Worm (Caenorhabditis elegans) whole organism, mixed stage, embryonic: Measurements from ENCODE around the gene ndus-8.

Source experiments
- M03D4.4 ChIP-seq: sonication (generic microtip); optimal IDR thresholded peaks from 2 replicates; lab custom pipeline; 2017; ENCODE audit warnings: mild to moderate bottlenecking, missing genetic modification characterization, missing compliant biosample characterization
- bed-3 ChIP-seq: fragments of 200-800 bp; sonication (Bioruptor generic); optimal IDR thresholded peaks from 3 replicates; lab custom pipeline; 2018; ENCODE audit warnings: mild to moderate bottlenecking, missing genetic modification characterization, moderate library complexity, missing compliant biosample characterization
- blmp-1 ChIP-seq: fragments of 150-350 bp; optimal IDR thresholded peaks from 2 replicates; lab custom pipeline; 2014; ENCODE audit warnings: missing biosample characterization, missing genetic modification characterization
- ceh-39 ChIP-seq: fragments of 150-350 bp; optimal IDR thresholded peaks from 2 replicates; lab custom pipeline; 2014; ENCODE audit warnings: missing biosample characterization, missing genetic modification characterization
- ceh-43 ChIP-seq: fragments of 200-800 bp; sonication (Bioruptor generic); optimal IDR thresholded peaks from 2 replicates; lab custom pipeline; 2018; ENCODE audit warnings: mild to moderate bottlenecking, missing genetic modification characterization, moderate library complexity, missing compliant biosample characterization
- ceh-83 ChIP-seq: fragments of 200-800 bp; sonication (Bioruptor generic); optimal IDR thresholded peaks from 2 replicates; lab custom pipeline; 2018; ENCODE audit warnings: mild to moderate bottlenecking, missing genetic modification characterization, missing compliant biosample characterization
- ces-1 ChIP-seq: fragments of 150-350 bp; optimal IDR thresholded peaks from 2 replicates; lab custom pipeline; 2014; ENCODE audit warnings: missing biosample characterization, missing genetic modification reagents, missing genetic modification characterization
- cnd-1 ChIP-seq: fragments of 200-800 bp; sonication (Bioruptor generic); optimal IDR thresholded peaks from 2 replicates; lab custom pipeline; 2018; ENCODE audit warnings: mild to moderate bottlenecking, missing genetic modification characterization, missing compliant biosample characterization
- drap-1 ChIP-seq: fragments of 200-800 bp; sonication (Bioruptor generic); optimal IDR thresholded peaks from 3 replicates; lab custom pipeline; 2018; ENCODE audit warnings: mild to moderate bottlenecking, missing genetic modification characterization, missing compliant biosample characterization
- elt-1 ChIP-seq: sonication (generic microtip); optimal IDR thresholded peaks from 2 replicates; lab custom pipeline; 2017; ENCODE audit warnings: missing genetic modification characterization, mild to moderate bottlenecking, missing compliant biosample characterization, antibody characterized with exemption, moderate library complexity, borderline replicate concordance; ENCODE audit not compliant: insufficient read depth
- elt-3 ChIP-seq: fragments of 150-350 bp; optimal IDR thresholded peaks from 2 replicates; lab custom pipeline; 2014; ENCODE audit warnings: missing biosample characterization, missing genetic modification characterization
- flh-1 ChIP-seq: fragments of 200-800 bp; sonication (Bioruptor generic); optimal IDR thresholded peaks from 2 replicates; lab custom pipeline; 2018; ENCODE audit warnings: mild to moderate bottlenecking, missing genetic modification characterization, moderate library complexity, missing compliant biosample characterization
- ham-2 ChIP-seq: fragments of 200-800 bp; sonication (Bioruptor generic); optimal IDR thresholded peaks from 2 replicates; lab custom pipeline; 2018; ENCODE audit warnings: mild to moderate bottlenecking, missing genetic modification characterization, missing compliant biosample characterization
- hlh-1 ChIP-seq: fragments of 150-350 bp; optimal IDR thresholded peaks from 2 replicates; lab custom pipeline; 2014; ENCODE audit warnings: missing biosample characterization, missing genetic modification reagents, missing genetic modification characterization
- lin-13 ChIP-seq: fragments of 150-350 bp; optimal IDR thresholded peaks from 2 replicates; lab custom pipeline; 2014; ENCODE audit warnings: missing biosample characterization, missing genetic modification characterization
- lin-32 ChIP-seq: fragments of 200-800 bp; sonication (Bioruptor generic); optimal IDR thresholded peaks from 2 replicates; lab custom pipeline; 2018; ENCODE audit warnings: mild to moderate bottlenecking, missing genetic modification characterization, missing compliant biosample characterization
- lsy-2 ChIP-seq: fragments of 150-350 bp; optimal IDR thresholded peaks from 2 replicates; lab custom pipeline; 2014; ENCODE audit warnings: missing biosample characterization, missing genetic modification characterization
- mab-5 ChIP-seq: fragments of 150-350 bp; optimal IDR thresholded peaks from 2 replicates; lab custom pipeline; 2014; ENCODE audit warnings: missing biosample characterization, missing genetic modification characterization
- mep-1 ChIP-seq: fragments of 150-350 bp; optimal IDR thresholded peaks from 2 replicates; lab custom pipeline; 2017; ENCODE audit warnings: missing biosample characterization, missing genetic modification reagents, missing genetic modification characterization, inconsistent platforms
- mls-2 ChIP-seq: sonication (generic microtip); optimal IDR thresholded peaks from 2 replicates; lab custom pipeline; 2016; ENCODE audit warnings: mild to moderate bottlenecking, missing genetic modification characterization, moderate library complexity, missing compliant biosample characterization
- nhr-12 ChIP-seq: fragments of 150-350 bp; optimal IDR thresholded peaks from 2 replicates; lab custom pipeline; 2014; ENCODE audit warnings: missing biosample characterization, missing genetic modification characterization
- nhr-2 ChIP-seq: fragments of 150-350 bp; optimal IDR thresholded peaks from 2 replicates; lab custom pipeline; 2014; ENCODE audit warnings: missing biosample characterization, missing genetic modification characterization
- nhr-237 ChIP-seq: fragments of 150-350 bp; optimal IDR thresholded peaks from 2 replicates; lab custom pipeline; 2014; ENCODE audit warnings: missing biosample characterization, missing genetic modification characterization
- nhr-28 ChIP-seq: fragments of 150-350 bp; optimal IDR thresholded peaks from 2 replicates; lab custom pipeline; 2014; ENCODE audit warnings: missing biosample characterization, missing genetic modification characterization
- nhr-76 ChIP-seq: sonication (generic microtip); optimal IDR thresholded peaks from 2 replicates; lab custom pipeline; 2017; ENCODE audit warnings: missing biosample characterization, missing genetic modification characterization
- pha-4 ChIP-seq: fragments of 150-350 bp; optimal IDR thresholded peaks from 2 replicates; lab custom pipeline; 2018; ENCODE audit warnings: missing biosample characterization, missing genetic modification reagents, missing genetic modification characterization
- sem-2 ChIP-seq: fragments of 200-800 bp; sonication (Bioruptor generic); optimal IDR thresholded peaks from 2 replicates; lab custom pipeline; 2018; ENCODE audit warnings: mild to moderate bottlenecking, missing genetic modification characterization, missing compliant biosample characterization
- snpc-4 ChIP-seq: fragments of 150-350 bp; optimal IDR thresholded peaks from 2 replicates; lab custom pipeline; 2014; ENCODE audit warnings: missing biosample characterization, missing genetic modification characterization
- sptf-1 ChIP-seq: sonication (generic microtip); optimal IDR thresholded peaks from 2 replicates; lab custom pipeline; 2017; ENCODE audit warnings: mild to moderate bottlenecking, missing genetic modification characterization, moderate library complexity, missing compliant biosample characterization
- tbx-8 ChIP-seq: fragments of 200-800 bp; sonication (Bioruptor generic); optimal IDR thresholded peaks from 2 replicates; lab custom pipeline; 2018; ENCODE audit warnings: mild to moderate bottlenecking, missing genetic modification characterization, moderate library complexity, missing compliant biosample characterization
- unc-120 ChIP-seq: sonication (generic microtip); optimal IDR thresholded peaks from 2 replicates; lab custom pipeline; 2017; ENCODE audit warnings: missing genetic modification characterization, missing compliant biosample characterization; ENCODE audit not compliant: poor library complexity, severe bottlenecking
- unc-39 ChIP-seq: fragments of 150-350 bp; optimal IDR thresholded peaks from 2 replicates; lab custom pipeline; 2014; ENCODE audit warnings: missing biosample characterization, missing genetic modification characterization
- unc-62 ChIP-seq: fragments of 150-350 bp; optimal IDR thresholded peaks from 2 replicates; lab custom pipeline; 2014; ENCODE audit warnings: missing biosample characterization, missing genetic modification reagents, missing genetic modification characterization
- zip-8 ChIP-seq: fragments of 150-350 bp; optimal IDR thresholded peaks from 2 replicates; lab custom pipeline; 2014; ENCODE audit warnings: missing biosample characterization, missing genetic modification characterization
- ztf-11 ChIP-seq: fragments of 150-350 bp; optimal IDR thresholded peaks from 2 replicates; lab custom pipeline; 2014; ENCODE audit warnings: missing biosample characterization, missing genetic modification characterization

ndus-8 gene

DNA sequence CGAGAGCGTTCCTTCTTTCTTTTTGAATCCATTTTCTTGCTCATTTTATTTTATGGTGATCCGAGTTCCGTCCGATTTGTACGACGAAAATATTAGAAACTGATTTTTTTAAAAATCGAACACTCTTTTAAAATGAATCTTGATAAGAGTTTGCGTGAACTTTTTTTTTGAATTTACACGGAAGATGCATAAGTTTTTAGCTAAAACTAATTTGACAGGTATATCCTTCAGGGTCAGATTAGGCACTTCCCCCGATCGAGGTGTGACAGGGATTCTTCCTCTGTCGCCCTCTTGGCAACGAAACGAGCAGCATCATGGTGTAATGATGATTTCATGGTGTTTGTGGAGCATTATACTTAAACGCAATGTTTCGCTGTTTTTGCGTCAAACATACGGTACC, 38.7 kb downstream of the ndus-8 start, which contains the start of gene F37C12.18:
TSS of gene F37C12.18 (minus strand) at position 101 of the 400 bp plus-strand sequence.
- TF ChIP-seq pha-4 (tag; lab: Kevin White, UChicago), result no peak
- TF ChIP-seq lin-13, result no peak
- TF ChIP-seq ham-2 (GFP tag; lab: Kevin White, UChicago), result no peak
- TF ChIP-seq ceh-83, result no peak
- no peak for TF ChIP-seq nhr-237 (tag; lab: Kevin White, UChicago)
- no peak for TF ChIP-seq unc-39 (tag; lab: Kevin White, UChicago)

DNA sequence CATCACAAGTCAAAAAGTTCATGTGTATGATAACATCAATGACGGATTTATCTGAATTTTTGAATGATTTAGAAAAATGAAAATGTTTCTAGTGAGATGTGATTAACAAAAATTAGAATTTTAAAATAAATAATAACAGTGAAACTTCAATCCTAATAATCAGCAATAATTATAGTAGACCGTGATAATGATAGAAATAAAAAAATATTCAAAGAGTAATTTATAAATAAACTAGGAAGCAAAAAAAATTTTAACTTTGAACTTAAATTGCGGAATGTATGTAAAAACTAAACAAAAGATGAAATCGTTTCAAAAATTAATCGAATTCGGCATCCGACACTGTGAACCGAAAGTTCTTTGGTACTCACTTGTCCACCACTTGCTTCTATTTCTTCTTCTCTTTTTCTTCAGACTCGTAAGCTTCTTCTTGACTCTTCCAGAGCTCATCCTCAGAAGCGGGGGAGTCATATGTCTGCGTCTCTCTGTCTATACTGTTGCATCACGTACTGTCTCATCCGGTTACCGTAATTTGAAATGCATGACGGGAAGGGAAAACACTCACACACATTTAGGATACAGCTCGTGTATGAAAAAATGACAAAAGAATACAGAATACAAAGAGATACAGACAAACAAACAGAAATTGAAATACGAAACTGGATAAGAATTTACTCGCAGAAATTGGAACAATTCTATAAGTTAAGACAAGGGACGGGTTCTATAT, 40.9 kb downstream of the ndus-8 start, which contains the start of gene mec-14:
TSS of gene mec-14 (minus strand) at position 51 of the 724 bp plus-strand sequence.
- TF ChIP-seq nhr-237 (tag; lab: Kevin White, UChicago), result no peak
- TF ChIP-seq tbx-8 (GFP tag; lab: Kevin White, UChicago), result no peak
- TF ChIP-seq ceh-83, result no peak
- no peak for TF ChIP-seq ztf-11 (tag; lab: Kevin White, UChicago)
- TF ChIP-seq pha-4 (tag; lab: Kevin White, UChicago), result no peak
- TF ChIP-seq lsy-2, result no peak
- TF ChIP-seq hlh-1, result no peak
- no peak for TF ChIP-seq nhr-12

- no peak for TF ChIP-seq tbx-8 (GFP tag; lab: Kevin White, UChicago)
- no peak for TF ChIP-seq nhr-2 (tag; lab: Kevin White, UChicago)
- no peak for TF ChIP-seq ham-2 (GFP tag; lab: Kevin White, UChicago)
- TF ChIP-seq flh-1 (GFP tag; lab: Kevin White, UChicago), result no peak
- TF ChIP-seq mep-1 (tag; lab: Kevin White, UChicago), result peak; percentile 87
- TF ChIP-seq nhr-12, result no peak
- TF ChIP-seq M03D4.4 (tag; lab: Kevin White, UChicago), result no peak
- TF ChIP-seq elt-1 (tag; lab: Kevin White, UChicago), result no peak
- TF ChIP-seq blmp-1 (tag; lab: Kevin White, UChicago), result no peak
- no peak for TF ChIP-seq drap-1 (GFP tag; lab: Kevin White, UChicago)
- TF ChIP-seq sem-2 (GFP tag; lab: Kevin White, UChicago), result no peak
- no peak for TF ChIP-seq mab-5 (tag; lab: Kevin White, UChicago)
- TF ChIP-seq bed-3 (GFP tag; lab: Kevin White, UChicago), result no peak
- TF ChIP-seq lsy-2, result peak; percentile 82
- TF ChIP-seq hlh-1, result no peak
- peak; percentile 92 for TF ChIP-seq ces-1 (GFP tag; lab: Kevin White, UChicago)
- no peak for TF ChIP-seq ceh-83
- TF ChIP-seq nhr-237 (tag; lab: Kevin White, UChicago), result peak; percentile 85
- TF ChIP-seq ztf-11 (tag; lab: Kevin White, UChicago), result no peak
- no peak for TF ChIP-seq mls-2 (tag; lab: Kevin White, UChicago)
- no peak for TF ChIP-seq snpc-4
- no peak for TF ChIP-seq zip-8 (tag; lab: Kevin White, UChicago)
- no peak for TF ChIP-seq nhr-28 (tag; lab: Kevin White, UChicago)
- TF ChIP-seq ceh-43 (GFP tag; lab: Kevin White, UChicago), result no peak
- TF ChIP-seq unc-62 (GFP tag; lab: Kevin White, UChicago), result peak; percentile 3
- TF ChIP-seq pha-4 (tag; lab: Kevin White, UChicago), result peak; percentile 54
- no peak for TF ChIP-seq nhr-76 (tag; lab: Kevin White, UChicago)
- TF ChIP-seq unc-120 (tag; lab: Kevin White, UChicago), result peak; percentile 6
- no peak for TF ChIP-seq lin-32
- no peak for TF ChIP-seq cnd-1 (tag; lab: Kevin White, UChicago)
- peak; percentile 73 for TF ChIP-seq ceh-39 (tag; lab: Kevin White, UChicago)
- TF ChIP-seq lin-13, result peak; percentile 16
- TF ChIP-seq sptf-1 (tag; lab: Kevin White, UChicago), result peak; percentile 26
- no peak for TF ChIP-seq unc-39 (tag; lab: Kevin White, UChicago)
- TF ChIP-seq elt-3 (tag; lab: Kevin White, UChicago), result no peak
Observed at ce11 chrIII:7189581-7190128, 44.3 kb downstream of the ndus-8 start, which contains the start of gene rps-21. Gene rps-21, minus strand, starts transcription at chrIII:7189631.
